Worm (Caenorhabditis elegans) whole organism, young adult: ENCODE data around the gene K07D4.6.
"Not testable (repeated sequence)": the region's sequence is repeated elsewhere in the genome, so short reads cannot be mapped to it uniquely, and the experiment has no call there.

Source experiments
- B0035.1 ChIP-seq: sonication (generic microtip); optimal IDR thresholded peaks from 2 replicates; lab custom pipeline; 2016; ENCODE audit warnings: missing genetic modification characterization, mild to moderate bottlenecking, missing compliant biosample characterization, missing genotype, missing genetic modification reagents
- B0261.1 ChIP-seq: sonication (generic microtip); optimal IDR thresholded peaks from 2 replicates; lab custom pipeline; 2016; ENCODE audit warnings: mild to moderate bottlenecking, missing genetic modification characterization, moderate library complexity, missing compliant biosample characterization
- C06A6.2 ChIP-seq: fragments of 200-800 bp; sonication (Bioruptor generic); conservative IDR thresholded peaks from 2 replicates; pipeline ENCODE4 v1.3.6; 2022; ENCODE audit warnings: missing genetic modification characterization, missing compliant biosample characterization
- F33H1.4 ChIP-seq: fragments of 200-800 bp; sonication (Bioruptor generic); IDR thresholded peaks from 2 replicates; pipeline ENCODE4 v1.3.6; 2022; ENCODE audit warnings: missing genetic modification reagents, missing genetic modification characterization, missing compliant biosample characterization
- K11D2.4 ChIP-seq: fragments of 200-800 bp; sonication (Bioruptor generic); IDR thresholded peaks from 2 replicates; pipeline ENCODE4 v1.3.6; 2022; ENCODE audit warnings: missing genetic modification reagents, missing genetic modification characterization, missing compliant biosample characterization
- Y53G8AR.9 ChIP-seq: fragments of 200-800 bp; sonication (Bioruptor generic); conservative IDR thresholded peaks from 2 replicates; pipeline ENCODE4 v1.3.6; 2022; ENCODE audit warnings: missing genetic modification reagents, missing genetic modification characterization, missing compliant biosample characterization
- Y67H2A.10 ChIP-seq: fragments of 200-800 bp; sonication (Bioruptor generic); conservative IDR thresholded peaks from 2 replicates; pipeline ENCODE4 v1.3.6; 2022; ENCODE audit warnings: missing genetic modification reagents, missing genetic modification characterization, missing compliant biosample characterization
- aptf-2 ChIP-seq: fragments of 200-800 bp; sonication (Bioruptor generic); conservative IDR thresholded peaks from 2 replicates; pipeline ENCODE4 v1.3.6; 2022; ENCODE audit warnings: missing genetic modification reagents, missing genetic modification characterization, missing compliant biosample characterization
- attf-3 ChIP-seq: fragments of 200-800 bp; sonication (Bioruptor generic); conservative IDR thresholded peaks from 2 replicates; pipeline ENCODE4 v1.3.6; 2022; ENCODE audit warnings: missing genetic modification reagents, missing genetic modification characterization, missing compliant biosample characterization
- attf-5 ChIP-seq: fragments of 200-800 bp; sonication (Bioruptor generic); optimal IDR thresholded peaks from 2 replicates; lab custom pipeline; 2018; ENCODE audit warnings: mild to moderate bottlenecking, missing genetic modification characterization, missing compliant biosample characterization
- bed-2 ChIP-seq: fragments of 200-800 bp; sonication (Bioruptor generic); IDR thresholded peaks from 2 replicates; pipeline ENCODE4 v1.3.6; 2022; ENCODE audit warnings: missing genetic modification reagents, missing genetic modification characterization, missing compliant biosample characterization
- cebp-1 ChIP-seq, 2 experiments: fragments of 200-800 bp in 1 of 2; sonication (Bioruptor generic) in 1 of 2; sonication (generic microtip) in 1 of 2; IDR thresholded peaks in 1 of 2; optimal IDR thresholded peaks in 1 of 2; 2 replicates each; pipeline versions ENCODE4 v1.3.6 to Lab custom; 2017 to 2022; ENCODE audit warnings: missing compliant biosample characterization in 2 of 2, missing genetic modification characterization in 2 of 2, mild to moderate bottlenecking in 1 of 2, missing genetic modification reagents in 1 of 2, moderate library complexity in 1 of 2
- ceh-100 ChIP-seq: fragments of 200-800 bp; sonication (Bioruptor generic); IDR thresholded peaks from 2 replicates; pipeline ENCODE4 v1.3.6; 2022; ENCODE audit warnings: missing genetic modification reagents, missing genetic modification characterization, missing compliant biosample characterization
- ceh-91 ChIP-seq: fragments of 200-800 bp; sonication (Bioruptor generic); IDR thresholded peaks from 2 replicates; pipeline ENCODE4 v1.3.6; 2022; ENCODE audit warnings: missing genetic modification reagents, missing genetic modification characterization, missing compliant biosample characterization
- dox-1 ChIP-seq: fragments of 200-800 bp; sonication (Bioruptor generic); IDR thresholded peaks from 2 replicates; pipeline ENCODE4 v1.3.6; 2022; ENCODE audit warnings: missing genetic modification reagents, missing genetic modification characterization, missing compliant biosample characterization
- efl-1 ChIP-seq: fragments of 150-350 bp; optimal IDR thresholded peaks from 2 replicates; lab custom pipeline; 2014; ENCODE audit warnings: missing biosample characterization, missing genetic modification reagents, missing genetic modification characterization
- egl-18 ChIP-seq: fragments of 200-800 bp; sonication (Bioruptor generic); IDR thresholded peaks from 2 replicates; pipeline ENCODE4 v1.3.6; 2022; ENCODE audit warnings: missing genetic modification reagents, missing genetic modification characterization, missing compliant biosample characterization
- egrh-3 ChIP-seq: fragments of 200-800 bp; sonication (Bioruptor generic); IDR thresholded peaks from 2 replicates; pipeline ENCODE4 v1.3.6; 2022; ENCODE audit warnings: missing genetic modification reagents, missing genetic modification characterization, missing compliant biosample characterization
- hlh-12 ChIP-seq: sonication (generic microtip); optimal IDR thresholded peaks from 2 replicates; lab custom pipeline; 2016; ENCODE audit warnings: missing genetic modification characterization, missing compliant biosample characterization
- hmg-1.2 ChIP-seq: fragments of 200-800 bp; sonication (Bioruptor generic); IDR thresholded peaks from 2 replicates; pipeline ENCODE4 v1.3.6; 2022; ENCODE audit warnings: missing genetic modification reagents, missing genetic modification characterization, missing compliant biosample characterization
- let-526 ChIP-seq: fragments of 200-800 bp; sonication (Bioruptor generic); IDR thresholded peaks from 2 replicates; pipeline ENCODE4 v1.3.6; 2022; ENCODE audit warnings: missing genetic modification reagents, missing genetic modification characterization, missing compliant biosample characterization
- let-607 ChIP-seq, 2 experiments: fragments of 200-800 bp in 1 of 2; sonication (Bioruptor generic) in 1 of 2; sonication (generic microtip) in 1 of 2; optimal IDR thresholded peaks; 2 replicates each; lab custom pipeline; 2016 to 2018; ENCODE audit warnings: mild to moderate bottlenecking in 2 of 2, missing compliant biosample characterization in 2 of 2, missing genetic modification characterization in 2 of 2, moderate library complexity in 2 of 2, missing genotype in 1 of 2
- lin-26 ChIP-seq: fragments of 200-800 bp; sonication (Bioruptor generic); IDR thresholded peaks from 2 replicates; pipeline ENCODE4 v1.3.6; 2022; ENCODE audit warnings: missing genetic modification reagents, missing genetic modification characterization, missing compliant biosample characterization
- lin-35 ChIP-seq, 3 experiments: fragments of 150-350 bp in 2 of 3; sonication (generic microtip) in 1 of 3; optimal IDR thresholded peaks; 2 replicates each; lab custom pipeline; 2014 to 2018; ENCODE audit warnings: missing biosample characterization in 3 of 3, missing genetic modification characterization in 3 of 3, missing genetic modification reagents in 3 of 3
- lin-40 ChIP-seq: sonication (generic microtip); optimal IDR thresholded peaks from 2 replicates; lab custom pipeline; 2016; ENCODE audit warnings: missing genetic modification characterization, mild to moderate bottlenecking, missing compliant biosample characterization, missing genotype, missing genetic modification reagents
- lin-54 ChIP-seq: fragments of 200-800 bp; sonication (Bioruptor generic); optimal IDR thresholded peaks from 2 replicates; lab custom pipeline; 2018; ENCODE audit warnings: mild to moderate bottlenecking, missing genetic modification characterization, missing compliant biosample characterization
- lir-1 ChIP-seq: fragments of 200-800 bp; sonication (Bioruptor generic); conservative IDR thresholded peaks from 2 replicates; pipeline ENCODE4 v1.3.6; 2022; ENCODE audit warnings: missing genetic modification reagents, missing genetic modification characterization, missing compliant biosample characterization
- mcd-1 ChIP-seq: fragments of 200-800 bp; sonication (Bioruptor generic); IDR thresholded peaks from 2 replicates; pipeline ENCODE4 v1.3.6; 2022; ENCODE audit warnings: missing genetic modification reagents, missing genetic modification characterization, missing compliant biosample characterization
- mes-4 ChIP-seq: sonication (generic microtip); optimal IDR thresholded peaks from 2 replicates; lab custom pipeline; 2016; ENCODE audit warnings: missing genotype, missing genetic modification characterization, missing compliant biosample characterization
- nfyb-1 ChIP-seq: fragments of 200-800 bp; sonication (Bioruptor generic); IDR thresholded peaks from 2 replicates; pipeline ENCODE4 v1.3.6; 2022; ENCODE audit warnings: missing genetic modification reagents, missing genetic modification characterization, missing compliant biosample characterization
- nhr-179 ChIP-seq: sonication (generic microtip); optimal IDR thresholded peaks from 2 replicates; lab custom pipeline; 2016; ENCODE audit warnings: mild to moderate bottlenecking, missing genetic modification characterization, missing compliant biosample characterization
- nhr-80 ChIP-seq: sonication (generic microtip); optimal IDR thresholded peaks from 2 replicates; lab custom pipeline; 2016; ENCODE audit warnings: missing genetic modification characterization, missing compliant biosample characterization
- pbrm-1 ChIP-seq: fragments of 200-800 bp; sonication (Bioruptor generic); IDR thresholded peaks from 2 replicates; pipeline ENCODE4 v1.3.6; 2022; ENCODE audit warnings: missing genetic modification reagents, missing genetic modification characterization, missing compliant biosample characterization
- pha-4 ChIP-seq: fragments of 150-350 bp; sonication (generic microtip); optimal IDR thresholded peaks from 2 replicates; lab custom pipeline; 2014; ENCODE audit warnings: missing biosample characterization, missing genetic modification reagents, missing genetic modification characterization
- rcor-1 ChIP-seq: fragments of 200-800 bp; sonication (Bioruptor generic); IDR thresholded peaks from 2 replicates; pipeline ENCODE4 v1.3.6; 2022; ENCODE audit warnings: missing genetic modification reagents, missing genetic modification characterization, missing compliant biosample characterization
- rpc-1 ChIP-seq, 2 experiments: fragments of 150-350 bp in 1 of 2; sonication (generic microtip) in 1 of 2; optimal IDR thresholded peaks; 2 replicates each; lab custom pipeline; 2014 to 2018; ENCODE audit warnings: missing biosample characterization in 1 of 2, missing genetic modification characterization in 1 of 2, missing genetic modification reagents in 1 of 2, missing genotype in 1 of 2
- snpc-1.1 ChIP-seq: sonication (generic microtip); optimal IDR thresholded peaks from 2 replicates; lab custom pipeline; 2017; ENCODE audit warnings: missing genetic modification characterization, mild to moderate bottlenecking, missing compliant biosample characterization, antibody characterized with exemption, moderate library complexity, missing genotype, missing genetic modification reagents; ENCODE audit not compliant: insufficient read depth
- tbp1 ChIP-seq: fragments of 200-800 bp; sonication (Bioruptor generic); optimal IDR thresholded peaks from 2 replicates; lab custom pipeline; 2018; ENCODE audit warnings: mild to moderate bottlenecking, missing genetic modification characterization, missing compliant biosample characterization
- tbx-9 ChIP-seq: sonication (generic microtip); optimal IDR thresholded peaks from 2 replicates; lab custom pipeline; 2016; ENCODE audit warnings: borderline replicate concordance, missing genetic modification characterization, inconsistent platforms, missing compliant biosample characterization
- zim-3 ChIP-seq: sonication (generic microtip); optimal IDR thresholded peaks from 2 replicates; lab custom pipeline; 2017; ENCODE audit warnings: mild to moderate bottlenecking, missing genetic modification characterization, moderate library complexity, missing compliant biosample characterization
- ztf-26 ChIP-seq: sonication (generic microtip); optimal IDR thresholded peaks from 2 replicates; lab custom pipeline; 2017; ENCODE audit warnings: missing genetic modification characterization, missing compliant biosample characterization
- ztf-28 ChIP-seq: fragments of 200-800 bp; sonication (Bioruptor generic); IDR thresholded peaks from 2 replicates; pipeline ENCODE4 v1.3.6; 2022; ENCODE audit warnings: missing genetic modification reagents, missing genetic modification characterization, missing compliant biosample characterization

The K07D4.6 gene

ce11 chrII:4062477-4062876 is 44.0 kb upstream of the K07D4.6 start, which contains the start of gene gadr-4:
Gene gadr-4, minus strand, starts transcription at chrII:4062577.
- TF ChIP-seq nhr-179 (tag; lab: Kevin White, UChicago) (no peak), pbrm-1 (no peak), hlh-12 (tag; lab: Kevin White, UChicago) (no peak), tbx-9 (tag; lab: Kevin White, UChicago) (no peak), lin-35 (GFP tag; optimal IDR thresholded peaks at IDR 0.05; lab: Kevin White, UChicago) (no peak), egl-18 (no peak), rpc-1 (optimal IDR thresholded peaks at IDR 0.05; lab: Kevin White, UChicago) (no peak), rpc-1 (tag; optimal IDR thresholded peaks at IDR 0.05; lab: Kevin White, UChicago) (no peak), pha-4 (tag; lab: Kevin White, UChicago) (no peak), efl-1 (no peak), snpc-1.1 (no peak), lin-54 (no peak), zim-3 (no peak), B0035.1 (tag; lab: Kevin White, UChicago) (no peak), mes-4 (tag; lab: Kevin White, UChicago) (no peak), let-607 (tag; optimal IDR thresholded peaks at IDR 0.05; lab: Kevin White, UChicago) (no peak), Y53G8AR.9 (no peak)

- TF ChIP-seq lin-26 (GFP tag; lab: Robert Waterston, UW) (peak; percentile 23; the same call in 1 of the 2 replicates), rpc-1 (tag; optimal IDR thresholded peaks at IDR 0.05; lab: Kevin White, UChicago) (peak; percentile 55), tbp1 (GFP tag; lab: Kevin White, UChicago) (peak; percentile 75), B0261.1 (tag; lab: Kevin White, UChicago) (peak; percentile 50)
- not testable (repeated sequence) for TF ChIP-seq rpc-1 (optimal IDR thresholded peaks at IDR 0.05; lab: Kevin White, UChicago)
These were observed 32.7 kb upstream of the K07D4.6 start for ce11 chrII:4051196-4051595.

ce11 chrII:4049672-4050071 is 31.2 kb upstream of the K07D4.6 start:
- TF ChIP-seq mcd-1 (peak; percentile 85), attf-5 (GFP tag; lab: Kevin White, UChicago) (peak; percentile 32), hmg-1.2 (GFP tag; lab: Robert Waterston, UW) (peak; percentile 97), bed-2 (GFP tag; lab: Robert Waterston, UW) (peak; percentile 74), let-607 (tag; optimal IDR thresholded peaks at IDR 0.05; lab: Kevin White, UChicago) (peak in 1 of 2 experiments; percentile 55), ceh-91 (GFP tag; lab: Robert Waterston, UW) (0 out of 2 replicates have a peak, but pooled peaks have one; percentile 33), F33H1.4 (GFP tag; lab: Robert Waterston, UW) (peak; percentile 55; the same call in 1 of the 2 replicates), nfyb-1 (peak; percentile 83), ztf-28 (GFP tag; lab: Robert Waterston, UW) (0 out of 2 replicates have a peak, but pooled peaks have one; percentile 37), attf-3 (GFP tag; lab: Robert Waterston, UW) (peak; percentile 45; the same call in 1 of the 2 replicates), Y67H2A.10 (GFP tag; lab: Robert Waterston, UW) (peak; percentile 78), lir-1 (GFP tag; lab: Robert Waterston, UW) (peak; percentile 55; the same call in 1 of the 2 replicates), egrh-3 (GFP tag; lab: Robert Waterston, UW) (peak; percentile 54; the same call in 1 of the 2 replicates), pbrm-1 (peak; percentile 60; the same call in 1 of the 2 replicates), rcor-1 (GFP tag; lab: Robert Waterston, UW) (peak; percentile 44), ztf-26 (tag; lab: Kevin White, UChicago) (peak; percentile 5), C06A6.2 (GFP tag; lab: Robert Waterston, UW) (0 out of 2 replicates have a peak, but pooled peaks have one; percentile 18), lin-54 (peak; percentile 34), lin-40 (tag; lab: Kevin White, UChicago) (peak; percentile 18), ceh-100 (GFP tag; lab: Robert Waterston, UW) (0 out of 2 replicates have a peak, but pooled peaks have one; percentile 40), cebp-1 (GFP tag; IDR thresholded peaks at IDR 0.05; lab: Robert Waterston, UW) (peak; percentile 69), cebp-1 (tag; optimal IDR thresholded peaks at IDR 0.05; lab: Kevin White, UChicago) (peak; percentile 20), dox-1 (peak; percentile 91), let-526 (GFP tag; lab: Robert Waterston, UW) (0 out of 2 replicates have a peak, but pooled peaks have one; percentile 50), Y53G8AR.9 (peak; percentile 47; the same call in 1 of the 2 replicates), nhr-80 (tag; lab: Kevin White, UChicago) (peak; percentile 7), aptf-2 (GFP tag; lab: Robert Waterston, UW) (0 out of 2 replicates have a peak, but pooled peaks have one; percentile 24), K11D2.4 (peak; percentile 85)
- TF ChIP-seq, all 124 proteins: peak for 27; not testable (repeated sequence) for 97
